Worm (Caenorhabditis elegans) whole organism, L4 larva: Measurements from ENCODE around the gene K03B8.6.

ENCODE experiments used
- aly-2 ChIP-seq: sonication (generic microtip); optimal IDR thresholded peaks from 2 replicates; lab custom pipeline; 2018; ENCODE audit warnings: missing biosample characterization, missing genetic modification characterization
- ama-1 ChIP-seq: fragments of 150-350 bp; optimal IDR thresholded peaks from 2 replicates; lab custom pipeline; 2014; ENCODE audit warnings: inconsistent platforms, mixed read lengths
- ceh-82 ChIP-seq: sonication (generic microtip); optimal IDR thresholded peaks from 2 replicates; lab custom pipeline; 2017; ENCODE audit warnings: missing biosample characterization, missing genetic modification characterization
- fos-1 ChIP-seq: fragments of 150-350 bp; optimal IDR thresholded peaks from 2 replicates; lab custom pipeline; 2014; ENCODE audit warnings: missing biosample characterization, missing genetic modification characterization
- saeg-2 ChIP-seq: fragments of 200-800 bp; sonication (Bioruptor generic); IDR thresholded peaks from 2 replicates; pipeline ENCODE4 v1.3.6; 2022; ENCODE audit warnings: missing genetic modification reagents, missing genetic modification characterization, missing compliant biosample characterization

- TF ChIP-seq saeg-2 (GFP tag; lab: Robert Waterston, UW) = no peak
- TF ChIP-seq fos-1 = no peak
- no peak for TF ChIP-seq ama-1
- no peak for TF ChIP-seq aly-2 (tag; lab: Kevin White, UChicago)
- TF ChIP-seq ceh-82 (tag; lab: Kevin White, UChicago) = no peak
Observed at ce11 chrV:11424565-11424964, 17.2 kb downstream of the K03B8.6 start, which contains the start of gene T26H10.2.
